Worm (Caenorhabditis elegans) whole organism, young adult: ENCODE data around the gene Y66H1A.5.

Experiments
- F57A8.1 ChIP-seq: fragments of 200-800 bp; sonication (Bioruptor generic); optimal IDR thresholded peaks from 2 replicates; lab custom pipeline; 2018; ENCODE audit warnings: mild to moderate bottlenecking, missing genetic modification characterization, moderate library complexity, missing compliant biosample characterization
- Y79H2A.3 ChIP-seq: fragments of 200-800 bp; sonication (Bioruptor generic); conservative IDR thresholded peaks from 2 replicates; pipeline ENCODE4 v1.3.6; 2022; ENCODE audit warnings: missing genetic modification reagents, missing genetic modification characterization, missing compliant biosample characterization
- ama-1 ChIP-seq, 3 experiments: fragments of 150-350 bp in 1 of 3; sonication (generic microtip) in 2 of 3; optimal IDR thresholded peaks; 2 replicates each; lab custom pipeline; 2014 to 2018; ENCODE audit warnings: missing biosample characterization in 2 of 3, missing genetic modification characterization in 2 of 3, missing genetic modification reagents in 2 of 3
- nfya-2 ChIP-seq: fragments of 200-800 bp; sonication (Bioruptor generic); IDR thresholded peaks from 2 replicates; pipeline ENCODE4 v1.3.6; 2022; ENCODE audit warnings: missing genetic modification reagents, missing genetic modification characterization, missing compliant biosample characterization

DNA sequence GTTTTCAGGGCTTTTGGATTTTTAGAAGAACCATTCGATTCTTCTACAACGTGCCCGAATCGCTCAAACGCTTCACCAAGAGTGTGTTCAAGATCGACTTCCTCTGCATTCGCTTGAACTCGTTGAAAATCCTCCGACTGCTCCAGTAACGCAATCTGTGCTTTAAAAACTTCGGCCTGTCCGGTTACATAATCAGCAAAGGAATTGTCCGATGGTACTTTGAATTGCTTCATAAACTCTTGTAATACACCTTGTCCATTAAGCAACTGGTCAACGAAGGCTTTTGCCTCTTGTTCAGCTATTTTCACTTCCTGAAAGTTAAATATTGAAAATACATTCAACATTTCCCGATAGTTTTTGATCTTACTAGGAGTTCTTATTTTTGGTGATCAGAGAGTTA is 8.2 kb downstream of the Y66H1A.5 start:
- TF ChIP-seq nfya-2 (GFP tag; lab: Robert Waterston, UW): no peak
- no peak for TF ChIP-seq F57A8.1 (GFP tag; lab: Kevin White, UChicago)
- TF ChIP-seq Y79H2A.3 (GFP tag; lab: Robert Waterston, UW): no peak
- TF ChIP-seq ama-1 (optimal IDR thresholded peaks at IDR 0.05; lab: Kevin White, UChicago): no peak
- TF ChIP-seq ama-1 (GFP tag; optimal IDR thresholded peaks at IDR 0.05; lab: Kevin White, UChicago): no peak
